Fruit fly (Drosophila melanogaster) whole organism, wandering third instar larva: Measurements from ENCODE around the gene RpL7-like.

Source experiments
- Abd-B ChIP-seq: fragments of >200 bp; optimal IDR thresholded peaks from 2 replicates; lab custom pipeline; 2017; ENCODE audit warnings: missing biosample characterization, missing genetic modification characterization
- CG32264 ChIP-seq: fragments of 200-800 bp; sonication (Bioruptor generic); optimal IDR thresholded peaks from 2 replicates; lab custom pipeline; 2016; ENCODE audit warnings: missing biosample characterization, missing genetic modification characterization
- CG9705 ChIP-seq: fragments of 200-800 bp; sonication (Bioruptor generic); optimal IDR thresholded peaks from 2 replicates; lab custom pipeline; 2018; ENCODE audit warnings: missing biosample characterization, mild to moderate bottlenecking, missing genetic modification characterization
- GATAd ChIP-seq: sonication (Bioruptor generic); optimal IDR thresholded peaks from 2 replicates; lab custom pipeline; 2016; ENCODE audit warnings: missing biosample characterization, missing genetic modification characterization
- Hr83 ChIP-seq: fragments of 200-300 bp; sonication (Bioruptor generic); optimal IDR thresholded peaks from 2 replicates; lab custom pipeline; 2016; ENCODE audit warnings: missing biosample characterization, mild to moderate bottlenecking, missing genetic modification characterization, moderate library complexity; ENCODE audit not compliant: poor library complexity, severe bottlenecking
- dmrt93B ChIP-seq: fragments of 200-800 bp; sonication (Bioruptor generic); optimal IDR thresholded peaks from 2 replicates; lab custom pipeline; 2018; ENCODE audit warnings: missing biosample characterization, mild to moderate bottlenecking, missing genetic modification characterization
- lola ChIP-seq: fragments of >200 bp; optimal IDR thresholded peaks from 2 replicates; lab custom pipeline; 2017; ENCODE audit warnings: missing biosample characterization, missing genetic modification characterization
- psq ChIP-seq: fragments of 200-800 bp; sonication (Bioruptor generic); optimal IDR thresholded peaks from 3 replicates; lab custom pipeline; 2017; ENCODE audit warnings: missing biosample characterization, mild to moderate bottlenecking, missing genetic modification characterization, moderate library complexity
- sv ChIP-seq: fragments of 200-800 bp; sonication (Bioruptor generic); optimal IDR thresholded peaks from 3 replicates; lab custom pipeline; 2016; ENCODE audit warnings: missing biosample characterization, missing genetic modification characterization
- tai ChIP-seq: sonication (Bioruptor generic); optimal IDR thresholded peaks from 2 replicates; lab custom pipeline; 2016; ENCODE audit warnings: missing biosample characterization, missing genetic modification characterization

- no peak for TF ChIP-seq dmrt93B
- TF ChIP-seq CG9705 (GFP tag; lab: Kevin White, UChicago) = no peak
- TF ChIP-seq CG32264 (GFP tag; lab: Kevin White, UChicago) = no peak
- no peak for TF ChIP-seq Abd-B (GFP tag; lab: Kevin White, UChicago)
- TF ChIP-seq lola (GFP tag; lab: Kevin White, UChicago) = no peak
- no peak for TF ChIP-seq sv (GFP tag; lab: Kevin White, UChicago)
- no peak for TF ChIP-seq Hr83 (GFP tag; lab: Kevin White, UChicago)
- no peak for TF ChIP-seq tai (GFP tag; lab: Kevin White, UChicago)
- TF ChIP-seq GATAd = no peak
- no peak for TF ChIP-seq psq (GFP tag; lab: Kevin White, UChicago)
These were observed 25.5 kb upstream of the RpL7-like start for dm6 chr2L:12030552-12031131.
